Worm (Caenorhabditis elegans) whole organism, mixed stage, embryonic: Measurements from ENCODE around the gene F31B9.7.

ENCODE experiments used
- M03D4.4 ChIP-seq: sonication (generic microtip); optimal IDR thresholded peaks from 2 replicates; lab custom pipeline; 2017; ENCODE audit warnings: mild to moderate bottlenecking, missing genetic modification characterization, missing compliant biosample characterization
- cnd-1 ChIP-seq: fragments of 200-800 bp; sonication (Bioruptor generic); optimal IDR thresholded peaks from 2 replicates; lab custom pipeline; 2018; ENCODE audit warnings: mild to moderate bottlenecking, missing genetic modification characterization, missing compliant biosample characterization
- elt-1 ChIP-seq: sonication (generic microtip); optimal IDR thresholded peaks from 2 replicates; lab custom pipeline; 2017; ENCODE audit warnings: missing genetic modification characterization, mild to moderate bottlenecking, missing compliant biosample characterization, antibody characterized with exemption, moderate library complexity, borderline replicate concordance; ENCODE audit not compliant: insufficient read depth
- elt-3 ChIP-seq: fragments of 150-350 bp; optimal IDR thresholded peaks from 2 replicates; lab custom pipeline; 2014; ENCODE audit warnings: missing biosample characterization, missing genetic modification characterization
- mab-5 ChIP-seq: fragments of 150-350 bp; optimal IDR thresholded peaks from 2 replicates; lab custom pipeline; 2014; ENCODE audit warnings: missing biosample characterization, missing genetic modification characterization
- nhr-12 ChIP-seq: fragments of 150-350 bp; optimal IDR thresholded peaks from 2 replicates; lab custom pipeline; 2014; ENCODE audit warnings: missing biosample characterization, missing genetic modification characterization
- nhr-237 ChIP-seq: fragments of 150-350 bp; optimal IDR thresholded peaks from 2 replicates; lab custom pipeline; 2014; ENCODE audit warnings: missing biosample characterization, missing genetic modification characterization
- nhr-76 ChIP-seq: sonication (generic microtip); optimal IDR thresholded peaks from 2 replicates; lab custom pipeline; 2017; ENCODE audit warnings: missing biosample characterization, missing genetic modification characterization
- pha-4 ChIP-seq: fragments of 150-350 bp; optimal IDR thresholded peaks from 2 replicates; lab custom pipeline; 2018; ENCODE audit warnings: missing biosample characterization, missing genetic modification reagents, missing genetic modification characterization
- unc-39 ChIP-seq: fragments of 150-350 bp; optimal IDR thresholded peaks from 2 replicates; lab custom pipeline; 2014; ENCODE audit warnings: missing biosample characterization, missing genetic modification characterization

DNA sequence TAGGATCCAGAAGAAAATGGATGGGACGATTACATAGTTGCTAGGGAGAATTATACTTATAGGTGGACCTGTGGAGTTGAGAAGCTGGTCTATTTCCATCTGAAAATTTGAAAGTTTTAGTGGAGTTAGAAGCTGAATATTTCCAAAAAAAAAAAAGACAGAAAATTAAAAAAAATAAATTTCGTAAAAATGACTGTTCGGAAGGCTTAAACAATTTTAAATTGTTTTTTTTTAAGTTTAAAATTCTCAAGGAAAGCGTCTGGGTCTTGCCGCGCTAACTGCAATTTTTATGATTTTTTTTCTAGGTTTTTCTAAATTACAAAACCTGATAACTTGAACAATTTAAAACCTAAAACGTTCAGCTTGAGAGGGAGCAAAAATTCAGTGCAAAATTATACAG, 19.8 kb downstream of the F31B9.7 start, which contains the start of gene mrp-3:
- TF ChIP-seq pha-4 (tag; lab: Kevin White, UChicago) (no peak), elt-1 (tag; lab: Kevin White, UChicago) (no peak), cnd-1 (tag; lab: Kevin White, UChicago) (no peak), nhr-237 (tag; lab: Kevin White, UChicago) (no peak), M03D4.4 (tag; lab: Kevin White, UChicago) (no peak), elt-3 (tag; lab: Kevin White, UChicago) (no peak), unc-39 (tag; lab: Kevin White, UChicago) (no peak), mab-5 (tag; lab: Kevin White, UChicago) (no peak), nhr-76 (tag; lab: Kevin White, UChicago) (no peak), nhr-12 (no peak)
